Worm (Caenorhabditis elegans): ENCODE data around the gene F26F2.10.
"Not testable (repeated sequence)": the region's sequence is repeated elsewhere in the genome, so short reads cannot be mapped to it uniquely, and the experiment has no call there.

The F26F2.10 gene

ce11 chrV:20573392-20573791 is 21.3 kb downstream of the F26F2.10 start, which contains the start of gene F26F2.5:
TSS of gene F26F2.5 (plus strand) at chrV:20573692.
- TF ChIP-seq ztf-28 (GFP tag; IDR thresholded peaks at IDR 0.05) (no peak), zfh-2 (GFP tag; conservative IDR thresholded peaks at IDR 0.05) (no peak), egl-18 (GFP tag; IDR thresholded peaks at IDR 0.05) (no peak), unc-62 (GFP tag; optimal IDR thresholded peaks at IDR 0.05) (no peak), akir-1 (GFP tag; optimal IDR thresholded peaks at IDR 0.05) (no peak), hmg-1.2 (GFP tag; IDR thresholded peaks at IDR 0.05) (no peak), madf-10 (tag; optimal IDR thresholded peaks at IDR 0.05) (no peak), nfyb-1 (GFP tag; IDR thresholded peaks at IDR 0.05) (no peak), madf-3 (GFP tag; IDR thresholded peaks at IDR 0.05) (no peak), dpl-1 (GFP tag; optimal IDR thresholded peaks at IDR 0.05) (no peak), snpc-1.1 (tag; optimal IDR thresholded peaks at IDR 0.05; ENCODE audit: insufficient read depth) (no peak), ceh-27 (GFP tag; optimal IDR thresholded peaks at IDR 0.05) (no peak), attf-5 (GFP tag; optimal IDR thresholded peaks at IDR 0.05) (no peak)

ce11 chrV:20568995-20569394 is 25.7 kb downstream of the F26F2.10 start, which contains the start of gene F26F2.4:
TSS of gene F26F2.4 (plus strand) at chrV:20569295.
- TF ChIP-seq chd-7 (tag; optimal IDR thresholded peaks at IDR 0.05); lin-26 (GFP tag; IDR thresholded peaks at IDR 0.05); K11D2.4 (GFP tag; IDR thresholded peaks at IDR 0.05): not testable (repeated sequence)

- TF ChIP-seq lin-54 (GFP tag; optimal IDR thresholded peaks at IDR 0.05), result no peak
- no peak for TF ChIP-seq rcor-1 (GFP tag; IDR thresholded peaks at IDR 0.05)
- no peak for TF ChIP-seq ceh-58 (GFP tag; IDR thresholded peaks at IDR 0.05)
- no peak for TF ChIP-seq F57A8.1 (GFP tag; optimal IDR thresholded peaks at IDR 0.05)
- no peak for TF ChIP-seq cebp-1 (GFP tag; IDR thresholded peaks at IDR 0.05)
- TF ChIP-seq cebp-1 (tag; optimal IDR thresholded peaks at IDR 0.05), result no peak
- TF ChIP-seq C17E4.6 (GFP tag; IDR thresholded peaks at IDR 0.05), result no peak
- no peak for TF ChIP-seq nfya-1 (tag; optimal IDR thresholded peaks at IDR 0.05; ENCODE audit: borderline replicate concordance, insufficient read depth)
- TF ChIP-seq Y53G8AR.9 (GFP tag; conservative IDR thresholded peaks at IDR 0.05), result no peak
- no peak for TF ChIP-seq F33H1.4 (GFP tag; IDR thresholded peaks at IDR 0.05)
These were observed 28.2 kb downstream of the F26F2.10 start, which contains the start of gene F26F2.3 for ce11 chrV:20566454-20566853. TSS of gene F26F2.3 (minus strand) at chrV:20566554.

ce11 chrV:20564054-20564453 is 30.6 kb downstream of the F26F2.10 start, which contains the start of gene F26F2.13:
TSS of gene F26F2.13 (plus strand) at chrV:20564354.
- TF ChIP-seq K11D2.4 (GFP tag; IDR thresholded peaks at IDR 0.05); F33H1.4 (GFP tag; IDR thresholded peaks at IDR 0.05); T07F8.4 (tag; optimal IDR thresholded peaks at IDR 0.05): not testable (repeated sequence)

ce11 chrV:20561795-20562194 is 32.9 kb downstream of the F26F2.10 start, which contains the start of gene F26F2.1:
TSS of gene F26F2.1 (minus strand) at chrV:20561895.
- TF ChIP-seq tbp1 (GFP tag; optimal IDR thresholded peaks at IDR 0.05) (no peak), madf-8 (GFP tag; conservative IDR thresholded peaks at IDR 0.05) (no peak), egl-18 (GFP tag; IDR thresholded peaks at IDR 0.05) (no peak), nhr-27 (tag; optimal IDR thresholded peaks at IDR 0.05) (no peak), aptf-3 (GFP tag; IDR thresholded peaks at IDR 0.05) (no peak), bed-1 (GFP tag; IDR thresholded peaks at IDR 0.05) (no peak)

Data from whole organism, young adult.